Fruit fly (Drosophila melanogaster) whole organism, embryonic: Measurements from ENCODE around the gene Cenp-C.
A peak's percentile ranks its signal among the peaks of the same experiment; 100 is the strongest.

ENCODE experiments used
- ATbp ChIP-seq: fragments of 200-800 bp; sonication (Bioruptor generic); optimal IDR thresholded peaks from 2 replicates; lab custom pipeline; 2017; ENCODE audit warnings: missing biosample characterization, mild to moderate bottlenecking, missing genetic modification characterization, missing genetic modification reagents
- Antp ChIP-seq: fragments of 200-800 bp; sonication (Bioruptor generic); optimal IDR thresholded peaks from 3 replicates; lab custom pipeline; 2016; ENCODE audit warnings: missing biosample characterization, missing genetic modification characterization
- B-H1 ChIP-seq: fragments of 200-800 bp; sonication (Bioruptor generic); IDR thresholded peaks from 3 replicates; pipeline ENCODE4 v1.3.6; 2022; ENCODE audit warnings: missing biosample characterization, missing genetic modification characterization
- B-H2 ChIP-seq: fragments of 200-800 bp; sonication (Bioruptor generic); optimal IDR thresholded peaks from 2 replicates; lab custom pipeline; 2018; ENCODE audit warnings: missing biosample characterization, mild to moderate bottlenecking, missing genetic modification characterization
- CG10147 ChIP-seq: fragments of 200-800 bp; sonication (Bioruptor generic); optimal IDR thresholded peaks from 2 replicates; lab custom pipeline; 2019; ENCODE audit warnings: missing biosample characterization, mild to moderate bottlenecking, missing genetic modification characterization, moderate library complexity
- CG11093 ChIP-seq: fragments of 200-800 bp; sonication (Bioruptor generic); IDR thresholded peaks from 3 replicates; pipeline ENCODE4 v1.3.6; 2022; ENCODE audit warnings: missing biosample characterization, missing genetic modification characterization
- CG11398 ChIP-seq: fragments of 200-800 bp; sonication (Bioruptor generic); optimal IDR thresholded peaks from 2 replicates; lab custom pipeline; 2016; ENCODE audit warnings: missing biosample characterization, missing genetic modification characterization
- CG11560 ChIP-seq: fragments of 200-800 bp; sonication (Bioruptor generic); IDR thresholded peaks from 3 replicates; pipeline ENCODE4 v1.3.6; 2022; ENCODE audit warnings: missing biosample characterization, missing genetic modification characterization
- CG11695 ChIP-seq: fragments of 200-800 bp; sonication (Bioruptor generic); IDR thresholded peaks from 3 replicates; pipeline ENCODE4 v1.3.6; 2022; ENCODE audit warnings: missing biosample characterization, missing genetic modification characterization
- CG13123 ChIP-seq: fragments of 200-800 bp; sonication (Bioruptor generic); optimal IDR thresholded peaks from 2 replicates; lab custom pipeline; 2016; ENCODE audit warnings: missing biosample characterization, missing genetic modification characterization
- CG13296 ChIP-seq: fragments of 200-800 bp; sonication (Bioruptor generic); optimal IDR thresholded peaks from 3 replicates; lab custom pipeline; 2018; ENCODE audit warnings: missing biosample characterization, mild to moderate bottlenecking, missing genetic modification characterization
- CG13775 ChIP-seq: fragments of 200-800 bp; sonication (Bioruptor generic); optimal IDR thresholded peaks from 3 replicates; lab custom pipeline; 2017; ENCODE audit warnings: missing biosample characterization, mild to moderate bottlenecking, missing genetic modification characterization
- CG2712 ChIP-seq: fragments of 200-800 bp; optimal IDR thresholded peaks from 3 replicates; lab custom pipeline; 2019; ENCODE audit warnings: missing biosample characterization, mild to moderate bottlenecking, missing genetic modification characterization, moderate library complexity
- CG31224 ChIP-seq: fragments of 200-800 bp; sonication (Bioruptor generic); IDR thresholded peaks from 2 replicates; pipeline ENCODE4 v1.3.6; 2022; ENCODE audit warnings: missing biosample characterization, missing genetic modification characterization
- CG32532 ChIP-seq: fragments of 200-800 bp; sonication (Bioruptor generic); IDR thresholded peaks from 2 replicates; pipeline ENCODE4 v1.3.6; 2022; ENCODE audit warnings: missing biosample characterization, missing genetic modification characterization
- CG3847 ChIP-seq: fragments of 200-800 bp; sonication (Bioruptor generic); IDR thresholded peaks from 2 replicates; pipeline ENCODE4 v1.3.6; 2022; ENCODE audit warnings: missing biosample characterization, missing genetic modification characterization
- CG4854 ChIP-seq: fragments of 200-800 bp; sonication (Bioruptor generic); optimal IDR thresholded peaks from 2 replicates; lab custom pipeline; 2016; ENCODE audit warnings: missing biosample characterization, missing genetic modification characterization, inconsistent platforms
- CG6254 ChIP-seq: fragments of 200-800 bp; sonication (Bioruptor generic); optimal IDR thresholded peaks from 3 replicates; lab custom pipeline; 2017; ENCODE audit warnings: mild to moderate bottlenecking, missing biosample characterization, missing genetic modification reagents, missing genetic modification characterization
- CG6689 ChIP-seq: fragments of 200-800 bp; sonication (Bioruptor generic); IDR thresholded peaks from 2 replicates; pipeline ENCODE4 v1.3.6; 2022; ENCODE audit warnings: missing biosample characterization, missing genetic modification characterization
- CG7372 ChIP-seq: fragments of 200-800 bp; sonication (Bioruptor generic); IDR thresholded peaks from 2 replicates; pipeline ENCODE4 v1.3.6; 2022; ENCODE audit warnings: missing biosample characterization, missing genetic modification characterization
- CG8281 ChIP-seq: fragments of 200-800 bp; sonication (Bioruptor generic); optimal IDR thresholded peaks from 2 replicates; lab custom pipeline; 2018; ENCODE audit warnings: missing biosample characterization, mild to moderate bottlenecking, missing genetic modification characterization, moderate library complexity
- CG8290 ChIP-seq, 3 experiments: fragments of 200-800 bp; sonication (Bioruptor generic); optimal IDR thresholded peaks; 2 replicates each; lab custom pipeline; 2016 to 2019; ENCODE audit warnings: missing biosample characterization in 3 of 3, missing genetic modification characterization in 3 of 3, mild to moderate bottlenecking in 2 of 3, moderate library complexity in 1 of 3
- D ChIP-seq, 2 experiments: fragments of 200-800 bp in 1 of 2; fragments of >200 bp in 1 of 2; sonication (Bioruptor generic) in 1 of 2; optimal IDR thresholded peaks; 2 replicates in 1 of 2; 3 replicates in 1 of 2; lab custom pipeline; 2017; ENCODE audit warnings: mild to moderate bottlenecking in 1 of 2, missing biosample characterization in 1 of 2, missing genetic modification characterization in 1 of 2, missing genetic modification reagents in 1 of 2
- Dek ChIP-seq: fragments of 200-800 bp; sonication (Bioruptor generic); optimal IDR thresholded peaks from 3 replicates; lab custom pipeline; 2019; ENCODE audit warnings: missing biosample characterization, mild to moderate bottlenecking, missing genetic modification characterization, moderate library complexity
- Drgx ChIP-seq: fragments of 200-800 bp; sonication (Bioruptor generic); IDR thresholded peaks from 2 replicates; pipeline ENCODE4 v1.3.6; 2022; ENCODE audit warnings: missing biosample characterization, missing genetic modification characterization
- Hr78 ChIP-seq, 2 experiments: fragments of 200-800 bp in 1 of 2; fragments of >200 bp in 1 of 2; sonication (Bioruptor generic) in 1 of 2; optimal IDR thresholded peaks; 2 replicates each; lab custom pipeline; 2017 to 2019; ENCODE audit warnings: missing biosample characterization in 2 of 2, missing genetic modification characterization in 2 of 2, mild to moderate bottlenecking in 1 of 2, moderate library complexity in 1 of 2
- Jarid2 ChIP-seq: fragments of 200-800 bp; sonication (Bioruptor generic); optimal IDR thresholded peaks from 3 replicates; lab custom pipeline; 2017; ENCODE audit warnings: mild to moderate bottlenecking, missing biosample characterization, missing genetic modification reagents, missing genetic modification characterization
- Mrtf ChIP-seq: fragments of 200-800 bp; sonication (Bioruptor generic); IDR thresholded peaks from 3 replicates; pipeline ENCODE4 v1.3.6; 2022; ENCODE audit warnings: missing biosample characterization, missing genetic modification characterization
- Pdp1 ChIP-seq, 2 experiments: fragments of 200-800 bp; sonication (Bioruptor generic); optimal IDR thresholded peaks; 3 replicates each; lab custom pipeline; 2016; ENCODE audit warnings: missing biosample characterization in 2 of 2, missing genetic modification characterization in 2 of 2, mild to moderate bottlenecking in 1 of 2, moderate library complexity in 1 of 2
- Six4 ChIP-seq: fragments of 200-800 bp; sonication (Bioruptor generic); optimal IDR thresholded peaks from 2 replicates; lab custom pipeline; 2016; ENCODE audit warnings: missing biosample characterization, missing genetic modification characterization
- Usf ChIP-seq: fragments of 200-800 bp; sonication (Bioruptor generic); optimal IDR thresholded peaks from 2 replicates; lab custom pipeline; 2017; ENCODE audit warnings: missing genotype, missing biosample characterization, missing genetic modification characterization
- bcd ChIP-seq: fragments of 200-800 bp; sonication (Bioruptor generic); optimal IDR thresholded peaks from 2 replicates; lab custom pipeline; 2017; ENCODE audit warnings: missing biosample characterization, mild to moderate bottlenecking, missing genetic modification characterization
- bsh ChIP-seq, 2 experiments: fragments of 200-800 bp; sonication (Bioruptor generic); optimal IDR thresholded peaks; 2 replicates each; lab custom pipeline; 2017 to 2018; ENCODE audit warnings: mild to moderate bottlenecking in 2 of 2, missing biosample characterization in 2 of 2, missing genetic modification characterization in 2 of 2, moderate library complexity in 1 of 2
- chm ChIP-seq: fragments of 200-800 bp; sonication (Bioruptor generic); IDR thresholded peaks from 2 replicates; pipeline ENCODE4 v1.3.6; 2022; ENCODE audit warnings: missing biosample characterization, missing genetic modification characterization
- chn ChIP-seq: fragments of 200-800 bp; sonication (Bioruptor generic); optimal IDR thresholded peaks from 2 replicates; lab custom pipeline; 2016; ENCODE audit warnings: missing biosample characterization, missing genetic modification characterization
- crp ChIP-seq, 2 experiments: fragments of 200-800 bp; sonication (Bioruptor generic); optimal IDR thresholded peaks; 2 replicates in 1 of 2; 3 replicates in 1 of 2; lab custom pipeline; 2017; ENCODE audit warnings: missing biosample characterization in 2 of 2, missing genetic modification characterization in 2 of 2, mild to moderate bottlenecking in 1 of 2, moderate library complexity in 1 of 2
- cwo ChIP-seq: fragments of 200-800 bp; sonication (Bioruptor generic); optimal IDR thresholded peaks from 3 replicates; lab custom pipeline; 2017; ENCODE audit warnings: missing biosample characterization, missing genetic modification characterization, mild to moderate bottlenecking, moderate library complexity, missing genetic modification reagents
- dpn ChIP-seq, 2 experiments: fragments of 200-800 bp; sonication (Bioruptor generic); optimal IDR thresholded peaks; 3 replicates each; lab custom pipeline; 2016; ENCODE audit warnings: missing biosample characterization in 2 of 2, missing genetic modification characterization in 2 of 2
- eve ChIP-seq, 2 experiments: fragments of >200 bp; optimal IDR thresholded peaks; 2 replicates each; lab custom pipeline; 2017; ENCODE audit warnings: missing biosample characterization in 2 of 2, missing genetic modification characterization in 2 of 2
- grau ChIP-seq: fragments of 200-800 bp; optimal IDR thresholded peaks from 3 replicates; lab custom pipeline; 2019; ENCODE audit warnings: missing biosample characterization, mild to moderate bottlenecking, missing genetic modification characterization, moderate library complexity
- ind ChIP-seq: fragments of 200-800 bp; sonication (Bioruptor generic); optimal IDR thresholded peaks from 3 replicates; lab custom pipeline; 2016; ENCODE audit warnings: missing biosample characterization, missing genetic modification characterization
- lola ChIP-seq, 3 experiments: fragments of >200 bp in 2 of 3; fragments of 200-800 bp in 1 of 3; sonication (Bioruptor generic) in 1 of 3; optimal IDR thresholded peaks; 2 replicates each; lab custom pipeline; 2017 to 2019; ENCODE audit warnings: missing biosample characterization in 3 of 3, missing genetic modification characterization in 3 of 3, mild to moderate bottlenecking in 1 of 3, moderate library complexity in 1 of 3
- scrt ChIP-seq: fragments of 200-800 bp; sonication (Bioruptor generic); optimal IDR thresholded peaks from 2 replicates; lab custom pipeline; 2018; ENCODE audit warnings: missing biosample characterization, mild to moderate bottlenecking, missing genetic modification characterization, moderate library complexity
- sd ChIP-seq: fragments of 200-800 bp; sonication (Bioruptor generic); optimal IDR thresholded peaks from 3 replicates; lab custom pipeline; 2018; ENCODE audit warnings: missing biosample characterization, mild to moderate bottlenecking, missing genetic modification characterization, moderate library complexity
- slbo ChIP-seq: fragments of 200-800 bp; sonication (Bioruptor generic); IDR thresholded peaks from 2 replicates; pipeline ENCODE4 v1.3.6; 2022; ENCODE audit warnings: missing biosample characterization, missing genetic modification characterization
- slou ChIP-seq: fragments of 200-800 bp; sonication (Bioruptor generic); optimal IDR thresholded peaks from 3 replicates; lab custom pipeline; 2016; ENCODE audit warnings: missing biosample characterization, missing genetic modification characterization
- slp2 ChIP-seq: fragments of 200-800 bp; sonication (Bioruptor generic); optimal IDR thresholded peaks from 2 replicates; lab custom pipeline; 2016; ENCODE audit warnings: missing biosample characterization, missing genetic modification characterization

Gene Cenp-C

DNA sequence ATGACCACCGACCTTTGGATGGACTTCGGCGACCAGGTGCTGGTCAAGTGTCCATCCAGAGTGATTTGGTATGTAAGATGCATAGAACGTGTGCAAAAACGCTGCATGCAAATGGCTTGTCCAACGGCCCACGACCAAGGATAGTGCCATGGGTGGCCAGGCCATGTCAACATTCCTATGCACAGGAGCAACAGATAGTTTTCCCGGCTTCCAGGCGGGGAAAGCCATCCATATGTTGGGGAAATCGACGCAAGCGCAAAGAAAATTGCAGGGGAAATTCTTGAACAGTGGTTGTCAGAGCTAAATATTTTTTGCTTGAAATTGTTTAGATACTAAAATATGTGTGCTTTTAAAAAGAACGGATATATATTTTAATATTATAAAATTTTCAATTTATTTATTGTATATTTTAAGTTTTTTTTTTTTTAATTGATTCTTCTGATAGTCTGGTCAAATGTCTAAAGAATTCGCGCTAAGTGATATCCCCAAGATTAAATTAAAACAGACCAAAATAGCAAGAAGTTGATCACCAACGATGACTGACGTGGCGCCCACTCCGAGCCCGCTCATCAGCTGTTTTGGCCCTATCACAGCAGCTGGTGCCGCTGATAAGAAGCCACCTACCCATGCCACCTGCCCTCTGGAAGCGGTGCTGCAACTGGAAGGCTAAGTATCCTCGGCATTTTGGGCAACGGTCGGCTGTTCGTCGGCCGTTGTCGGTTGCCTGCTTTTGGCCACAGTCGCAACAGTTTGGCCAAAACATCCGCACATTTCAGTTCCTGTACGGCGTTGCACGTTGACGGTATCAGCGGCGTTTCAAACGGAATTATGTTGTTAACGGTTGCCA is 13.7 kb downstream of the Cenp-C start, which contains the start of gene 5-HT2B (continued):
- TF ChIP-seq CG3847 (peak; percentile 13; the same call in 1 of the 2 replicates), lola (GFP tag; optimal IDR thresholded peaks at IDR 0.05; lab: Kevin White, UChicago) (no peak), slou (GFP tag; lab: Kevin White, UChicago) (no peak), B-H2 (GFP tag; lab: Kevin White, UChicago) (peak; percentile 20), CG2712 (no peak), chm (no peak), CG6254 (GFP tag; lab: Kevin White, UChicago) (no peak), scrt (GFP tag; lab: Kevin White, UChicago) (peak; percentile 91), D (optimal IDR thresholded peaks at IDR 0.05; lab: Kevin White, UChicago) (no peak), D (GFP tag; optimal IDR thresholded peaks at IDR 0.05; lab: Kevin White, UChicago) (no peak), eve (GFP tag; optimal IDR thresholded peaks at IDR 0.05; lab: Kevin White, UChicago) (no peak), CG11398 (no peak), CG6689 (GFP tag; lab: Robert Waterston, UW) (peak; percentile 39; the same call in 1 of the 2 replicates), CG32532 (GFP tag; lab: Robert Waterston, UW) (no peak; the same call in 1 of the 2 replicates), CG13123 (GFP tag; lab: Kevin White, UChicago) (no peak), slbo (peak; percentile 50), Hr78 (GFP tag; optimal IDR thresholded peaks at IDR 0.05; lab: Kevin White, UChicago) (no peak), CG13775 (GFP tag; lab: Kevin White, UChicago) (peak; percentile 32), CG11695 (GFP tag; lab: Robert Waterston, UW) (0 out of 3 replicates have a peak, but pooled peaks have one; percentile 9), Antp (GFP tag; lab: Kevin White, UChicago) (no peak), CG13296 (GFP tag; lab: Kevin White, UChicago) (peak; percentile 44), CG7372 (GFP tag; lab: Robert Waterston, UW) (0 out of 2 replicates have a peak, but pooled peaks have one; percentile 14), CG4854 (GFP tag; lab: Kevin White, UChicago) (no peak), Drgx (GFP tag; lab: Robert Waterston, UW) (peak; percentile 22; the same call in 1 of the 2 replicates), dpn (GFP tag; optimal IDR thresholded peaks at IDR 0.05; lab: Kevin White, UChicago) (peak in 1 of 2 experiments; percentile 36), ind (GFP tag; lab: Kevin White, UChicago) (peak; percentile 15), Pdp1 (GFP tag; optimal IDR thresholded peaks at IDR 0.05; lab: Kevin White, UChicago) (no peak), CG11560 (tag; lab: Robert Waterston, UW) (no peak), chn (GFP tag; lab: Kevin White, UChicago) (no peak), CG11093 (no peak), Mrtf (GFP tag; lab: Robert Waterston, UW) (no peak), ATbp (GFP tag; lab: Kevin White, UChicago) (no peak), bsh (GFP tag; optimal IDR thresholded peaks at IDR 0.05; lab: Kevin White, UChicago) (no peak), cwo (GFP tag; lab: Kevin White, UChicago) (peak; percentile 52), grau (no peak), CG10147 (peak; percentile 23), slp2 (GFP tag; lab: Kevin White, UChicago) (no peak), CG31224 (GFP tag; lab: Robert Waterston, UW) (no peak), Six4 (no peak), bcd (GFP tag; lab: Kevin White, UChicago) (peak; percentile 31), B-H1 (GFP tag; lab: Robert Waterston, UW) (no peak), CG8281 (tag; lab: Kevin White, UChicago) (no peak), CG8290 (GFP tag; optimal IDR thresholded peaks at IDR 0.05; lab: Kevin White, UChicago) (no peak), CG8290 (tag; optimal IDR thresholded peaks at IDR 0.05; lab: Kevin White, UChicago) (no peak), Usf (GFP tag; lab: Kevin White, UChicago) (no peak), Jarid2 (no peak), Dek (tag; lab: Kevin White, UChicago) (peak; percentile 26), crp (GFP tag; optimal IDR thresholded peaks at IDR 0.05; lab: Kevin White, UChicago) (peak in 1 of 2 experiments; percentile 37), sd (tag; lab: Kevin White, UChicago) (no peak)
